Worm (Caenorhabditis elegans): Measurements from ENCODE around the gene C14C10.1.

ce11 chrV:12601835-12602234, 13.7 kb downstream of the C14C10.1 start:
- no peak for TF ChIP-seq hlh-30 (tag; optimal IDR thresholded peaks at IDR 0.05; ENCODE audit: insufficient read depth)
- no peak for TF ChIP-seq nhr-11 (tag; optimal IDR thresholded peaks at IDR 0.05)
- TF ChIP-seq zip-5 (tag; optimal IDR thresholded peaks at IDR 0.05): no peak
- TF ChIP-seq unc-86 (tag; optimal IDR thresholded peaks at IDR 0.05): no peak

Measured in whole organism, late embryonic.